Fruit fly (Drosophila melanogaster) whole organism, embryonic: Measurements from ENCODE around the gene CG14695.
A peak's percentile ranks its signal among the peaks of the same experiment; 100 is the strongest.

Source experiments
- Ada2b ChIP-seq: fragments of 200-800 bp; sonication (Bioruptor generic); IDR thresholded peaks from 2 replicates; pipeline ENCODE4 v1.3.6; 2022; ENCODE audit warnings: missing biosample characterization, missing genetic modification characterization
- BEAF-32 ChIP-seq: fragments of 200-800 bp; sonication (Bioruptor generic); optimal IDR thresholded peaks from 3 replicates; lab custom pipeline; 2017; ENCODE audit warnings: missing biosample characterization, missing genetic modification characterization, mild to moderate bottlenecking, moderate library complexity, missing genetic modification reagents
- CG10321 ChIP-seq: fragments of 200-800 bp; sonication (Bioruptor generic); IDR thresholded peaks from 2 replicates; pipeline ENCODE4 v1.3.6; 2022; ENCODE audit warnings: missing biosample characterization, missing genetic modification characterization
- CG11398 ChIP-seq: fragments of 200-800 bp; sonication (Bioruptor generic); optimal IDR thresholded peaks from 2 replicates; lab custom pipeline; 2016; ENCODE audit warnings: missing biosample characterization, missing genetic modification characterization
- CG11504 ChIP-seq: fragments of 200-800 bp; sonication (Bioruptor generic); optimal IDR thresholded peaks from 3 replicates; lab custom pipeline; 2019; ENCODE audit warnings: missing biosample characterization, mild to moderate bottlenecking, missing genetic modification characterization, moderate library complexity
- CG14050 ChIP-seq: fragments of 200-800 bp; sonication (Bioruptor generic); IDR thresholded peaks from 3 replicates; pipeline ENCODE4 v1.3.6; 2022; ENCODE audit warnings: missing biosample characterization, missing genetic modification characterization
- CG15514 ChIP-seq: fragments of 200-800 bp; sonication (Bioruptor generic); optimal IDR thresholded peaks from 3 replicates; lab custom pipeline; 2017; ENCODE audit warnings: missing biosample characterization, missing genetic modification characterization, mild to moderate bottlenecking, moderate library complexity, missing genetic modification reagents
- CG16863 ChIP-seq: fragments of 200-800 bp; sonication (Bioruptor generic); optimal IDR thresholded peaks from 3 replicates; lab custom pipeline; 2016; ENCODE audit warnings: missing biosample characterization, missing genetic modification characterization
- CG17328 ChIP-seq: fragments of 200-800 bp; sonication (Bioruptor generic); IDR thresholded peaks from 2 replicates; pipeline ENCODE4 v1.3.6; 2022; ENCODE audit warnings: missing biosample characterization, missing genetic modification characterization
- CG18262 ChIP-seq: fragments of 200-800 bp; optimal IDR thresholded peaks from 3 replicates; lab custom pipeline; 2019; ENCODE audit warnings: missing biosample characterization, mild to moderate bottlenecking, missing genetic modification characterization, moderate library complexity
- CG2120 ChIP-seq: fragments of 200-800 bp; sonication (Bioruptor generic); optimal IDR thresholded peaks from 3 replicates; lab custom pipeline; 2016; ENCODE audit warnings: missing biosample characterization, missing genetic modification characterization
- CG33213 ChIP-seq: fragments of 200-800 bp; sonication (Bioruptor generic); optimal IDR thresholded peaks from 3 replicates; lab custom pipeline; 2016; ENCODE audit warnings: missing biosample characterization, missing genetic modification characterization
- CG3838 ChIP-seq: fragments of 200-800 bp; sonication (Bioruptor generic); optimal IDR thresholded peaks from 3 replicates; lab custom pipeline; 2016; ENCODE audit warnings: missing biosample characterization, missing genetic modification characterization
- CG6175 ChIP-seq: fragments of 200-800 bp; sonication (Bioruptor generic); IDR thresholded peaks from 3 replicates; pipeline ENCODE4 v1.3.6; 2022; ENCODE audit warnings: missing biosample characterization, missing genetic modification characterization
- CG6791 ChIP-seq: fragments of 200-800 bp; sonication (Bioruptor generic); IDR thresholded peaks from 3 replicates; pipeline ENCODE4 v1.3.6; 2022; ENCODE audit warnings: missing biosample characterization, missing genetic modification characterization; ENCODE audit not compliant: partially characterized antibody
- CG7357 ChIP-seq: fragments of 200-800 bp; sonication (Bioruptor generic); IDR thresholded peaks from 3 replicates; pipeline ENCODE4 v1.3.6; 2022; ENCODE audit warnings: missing biosample characterization, missing genetic modification characterization
- CG8765 ChIP-seq: fragments of 200-800 bp; sonication (Bioruptor generic); IDR thresholded peaks from 2 replicates; pipeline ENCODE4 v1.3.6; 2022; ENCODE audit warnings: missing biosample characterization, missing genetic modification characterization
- CG9437 ChIP-seq: fragments of 200-800 bp; sonication (Bioruptor generic); optimal IDR thresholded peaks from 2 replicates; lab custom pipeline; 2018; ENCODE audit warnings: missing biosample characterization, mild to moderate bottlenecking, missing genetic modification characterization
- D ChIP-seq, 2 experiments: fragments of 200-800 bp in 1 of 2; fragments of >200 bp in 1 of 2; sonication (Bioruptor generic) in 1 of 2; optimal IDR thresholded peaks; 2 replicates in 1 of 2; 3 replicates in 1 of 2; lab custom pipeline; 2017; ENCODE audit warnings: mild to moderate bottlenecking in 1 of 2, missing biosample characterization in 1 of 2, missing genetic modification characterization in 1 of 2, missing genetic modification reagents in 1 of 2
- Dfd ChIP-seq, 2 experiments: fragments of >200 bp; optimal IDR thresholded peaks; 2 replicates each; lab custom pipeline; 2017; ENCODE audit warnings: missing biosample characterization in 2 of 2, missing genetic modification characterization in 2 of 2
- Doc2 ChIP-seq: fragments of 200-800 bp; sonication (Bioruptor generic); IDR thresholded peaks from 2 replicates; pipeline ENCODE4 v1.3.6; 2022; ENCODE audit warnings: missing biosample characterization, missing genetic modification characterization
- HmgZ ChIP-seq: fragments of 200-800 bp; sonication (Bioruptor generic); optimal IDR thresholded peaks from 2 replicates; lab custom pipeline; 2018; ENCODE audit warnings: missing biosample characterization, mild to moderate bottlenecking, missing genetic modification characterization
- Lhr ChIP-seq: fragments of 200-800 bp; sonication (Bioruptor generic); optimal IDR thresholded peaks from 3 replicates; lab custom pipeline; 2017; ENCODE audit warnings: mild to moderate bottlenecking, missing biosample characterization, missing genetic modification reagents, missing genetic modification characterization
- MESR4 ChIP-seq: fragments of 200-800 bp; sonication (Bioruptor generic); optimal IDR thresholded peaks from 2 replicates; lab custom pipeline; 2018; ENCODE audit warnings: missing biosample characterization, mild to moderate bottlenecking, missing genetic modification characterization, moderate library complexity
- Meics ChIP-seq: fragments of 200-800 bp; sonication (Bioruptor generic); optimal IDR thresholded peaks from 2 replicates; lab custom pipeline; 2017; ENCODE audit warnings: missing biosample characterization, mild to moderate bottlenecking, missing genetic modification characterization
- Mrtf ChIP-seq: fragments of 200-800 bp; sonication (Bioruptor generic); IDR thresholded peaks from 3 replicates; pipeline ENCODE4 v1.3.6; 2022; ENCODE audit warnings: missing biosample characterization, missing genetic modification characterization
- Spps ChIP-seq: fragments of 200-800 bp; sonication (Bioruptor generic); optimal IDR thresholded peaks from 2 replicates; lab custom pipeline; 2018; ENCODE audit warnings: missing biosample characterization, mild to moderate bottlenecking, missing genetic modification characterization
- Trl ChIP-seq, 3 experiments: fragments of >200 bp in 2 of 3; fragments of 200-800 bp in 1 of 3; sonication (Bioruptor generic) in 1 of 3; optimal IDR thresholded peaks; 2 replicates in 1 of 3; 3 replicates in 2 of 3; lab custom pipeline; 2016 to 2017; ENCODE audit warnings: missing biosample characterization in 1 of 3, missing genetic modification characterization in 1 of 3
- Usf ChIP-seq: fragments of 200-800 bp; sonication (Bioruptor generic); optimal IDR thresholded peaks from 2 replicates; lab custom pipeline; 2017; ENCODE audit warnings: missing genotype, missing biosample characterization, missing genetic modification characterization
- br ChIP-seq: fragments of >200 bp; optimal IDR thresholded peaks from 2 replicates; lab custom pipeline; 2017
- bsh ChIP-seq, 2 experiments: fragments of 200-800 bp; sonication (Bioruptor generic); optimal IDR thresholded peaks; 2 replicates each; lab custom pipeline; 2017 to 2018; ENCODE audit warnings: mild to moderate bottlenecking in 2 of 2, missing biosample characterization in 2 of 2, missing genetic modification characterization in 2 of 2, moderate library complexity in 1 of 2
- cad ChIP-seq: fragments of >200 bp; optimal IDR thresholded peaks from 2 replicates; lab custom pipeline; 2017; ENCODE audit warnings: missing biosample characterization, missing genetic modification characterization
- exex ChIP-seq: fragments of 200-800 bp; sonication (Bioruptor generic); optimal IDR thresholded peaks from 4 replicates; lab custom pipeline; 2018; ENCODE audit warnings: missing biosample characterization, mild to moderate bottlenecking, missing genetic modification characterization, moderate library complexity
- gce ChIP-seq: fragments of 200-800 bp; sonication (Bioruptor generic); IDR thresholded peaks from 3 replicates; pipeline ENCODE4 v1.3.6; 2022; ENCODE audit warnings: missing biosample characterization, missing genetic modification characterization
- gem ChIP-seq: fragments of 200-800 bp; sonication (Bioruptor generic); optimal IDR thresholded peaks from 2 replicates; lab custom pipeline; 2019; ENCODE audit warnings: missing biosample characterization, mild to moderate bottlenecking, missing genetic modification characterization, moderate library complexity
- gfzf ChIP-seq: fragments of 200-800 bp; sonication (Bioruptor generic); optimal IDR thresholded peaks from 2 replicates; lab custom pipeline; 2016; ENCODE audit warnings: missing biosample characterization, mild to moderate bottlenecking, missing genetic modification characterization, moderate library complexity
- hkb ChIP-seq, 2 experiments: fragments of 200-800 bp in 1 of 2; fragments of >200 bp in 1 of 2; sonication (Bioruptor generic) in 1 of 2; IDR thresholded peaks in 1 of 2; optimal IDR thresholded peaks in 1 of 2; 2 replicates each; pipeline versions ENCODE4 v1.3.6 to Lab custom; 2017 to 2022; ENCODE audit warnings: missing biosample characterization in 1 of 2, missing genetic modification characterization in 1 of 2
- inv ChIP-seq: fragments of 200-800 bp; sonication (Bioruptor generic); IDR thresholded peaks from 2 replicates; pipeline ENCODE4 v1.3.6; 2022; ENCODE audit warnings: missing biosample characterization, missing genetic modification characterization; ENCODE audit not compliant: partially characterized antibody
- lola ChIP-seq, 3 experiments: fragments of >200 bp in 2 of 3; fragments of 200-800 bp in 1 of 3; sonication (Bioruptor generic) in 1 of 3; optimal IDR thresholded peaks; 2 replicates each; lab custom pipeline; 2017 to 2019; ENCODE audit warnings: missing biosample characterization in 3 of 3, missing genetic modification characterization in 3 of 3, mild to moderate bottlenecking in 1 of 3, moderate library complexity in 1 of 3
- maf-S ChIP-seq: fragments of 200-800 bp; sonication (Bioruptor generic); optimal IDR thresholded peaks from 2 replicates; lab custom pipeline; 2016; ENCODE audit warnings: missing biosample characterization, missing genetic modification characterization
- nau ChIP-seq: fragments of 200-800 bp; sonication (Bioruptor generic); optimal IDR thresholded peaks from 3 replicates; lab custom pipeline; 2017; ENCODE audit warnings: missing biosample characterization, mild to moderate bottlenecking, missing genetic modification characterization, missing genetic modification reagents
- nerfin-1 ChIP-seq: fragments of 200-800 bp; sonication (Bioruptor generic); optimal IDR thresholded peaks from 3 replicates; lab custom pipeline; 2019; ENCODE audit warnings: missing biosample characterization, mild to moderate bottlenecking, missing genetic modification characterization, moderate library complexity
- phol ChIP-seq: fragments of 200-800 bp; sonication (Bioruptor generic); optimal IDR thresholded peaks from 3 replicates; lab custom pipeline; 2018; ENCODE audit warnings: missing biosample characterization, mild to moderate bottlenecking, missing genetic modification characterization, moderate library complexity
- psq ChIP-seq: fragments of 200-800 bp; sonication (Bioruptor generic); optimal IDR thresholded peaks from 2 replicates; lab custom pipeline; 2017; ENCODE audit warnings: missing biosample characterization, missing genetic modification characterization
- seq ChIP-seq: fragments of 200-800 bp; sonication (Bioruptor generic); IDR thresholded peaks from 2 replicates; pipeline ENCODE4 v1.3.6; 2022; ENCODE audit warnings: missing biosample characterization, missing genetic modification characterization
- sima ChIP-seq: fragments of 200-800 bp; sonication (Bioruptor generic); optimal IDR thresholded peaks from 2 replicates; lab custom pipeline; 2016; ENCODE audit warnings: missing biosample characterization, missing genetic modification characterization
- slou ChIP-seq: fragments of 200-800 bp; sonication (Bioruptor generic); optimal IDR thresholded peaks from 3 replicates; lab custom pipeline; 2016; ENCODE audit warnings: missing biosample characterization, missing genetic modification characterization
- sqz ChIP-seq: fragments of 200-800 bp; sonication (Bioruptor generic); optimal IDR thresholded peaks from 3 replicates; lab custom pipeline; 2018; ENCODE audit warnings: missing biosample characterization, mild to moderate bottlenecking, missing genetic modification characterization
- stc ChIP-seq: fragments of 200-800 bp; sonication (Bioruptor generic); IDR thresholded peaks from 2 replicates; pipeline ENCODE4 v1.3.6; 2022; ENCODE audit warnings: missing biosample characterization, missing genetic modification characterization
- ttk ChIP-seq: fragments of 200-800 bp; sonication (Bioruptor generic); IDR thresholded peaks from 2 replicates; pipeline ENCODE4 v2.1.2; 2022; ENCODE audit warnings: missing biosample characterization, missing genetic modification characterization

Gene CG14695

dm6 chr3R:10856618-10857017, 22.5 kb downstream of the CG14695 start, which contains the start of gene CG4570 (continued):
- TF ChIP-seq inv (GFP tag; lab: Robert Waterston, UW) = no peak
- TF ChIP-seq Ada2b (GFP tag; lab: Robert Waterston, UW) = no peak
- no peak for TF ChIP-seq gem
- no peak for TF ChIP-seq hkb (optimal IDR thresholded peaks at IDR 0.05; lab: Kevin White, UChicago)
- no peak for TF ChIP-seq hkb (GFP tag; IDR thresholded peaks at IDR 0.05; lab: Robert Waterston, UW)
- peak; percentile 16 for TF ChIP-seq gfzf (GFP tag; lab: Kevin White, UChicago)
- TF ChIP-seq bsh (GFP tag; optimal IDR thresholded peaks at IDR 0.05; lab: Kevin White, UChicago) = no peak
- no peak for TF ChIP-seq Mrtf (GFP tag; lab: Robert Waterston, UW)
- TF ChIP-seq CG11504 (tag; lab: Kevin White, UChicago) = no peak
- TF ChIP-seq Trl (optimal IDR thresholded peaks at IDR 0.05; lab: Kevin White, UChicago) = no peak
- no peak for TF ChIP-seq Trl (GFP tag; optimal IDR thresholded peaks at IDR 0.05; lab: Kevin White, UChicago)
- no peak for TF ChIP-seq Usf (GFP tag; lab: Kevin White, UChicago)
- no peak for TF ChIP-seq CG3838 (GFP tag; lab: Kevin White, UChicago)
- TF ChIP-seq Spps (tag; lab: Kevin White, UChicago) = no peak
- no peak for TF ChIP-seq ttk (GFP tag; lab: Robert Waterston, UW)
- no peak for TF ChIP-seq BEAF-32 (GFP tag; lab: Kevin White, UChicago)
- TF ChIP-seq CG2120 = no peak
- no peak for TF ChIP-seq HmgZ (tag; lab: Kevin White, UChicago)
- peak; percentile 13 for TF ChIP-seq D (optimal IDR thresholded peaks at IDR 0.05; lab: Kevin White, UChicago)
- TF ChIP-seq D (GFP tag; optimal IDR thresholded peaks at IDR 0.05; lab: Kevin White, UChicago) = no peak
- no peak for TF ChIP-seq CG8765 (GFP tag; lab: Robert Waterston, UW)
- no peak for TF ChIP-seq slou (GFP tag; lab: Kevin White, UChicago)
- TF ChIP-seq MESR4 = peak; percentile 29
- no peak for TF ChIP-seq CG14050 (GFP tag; lab: Robert Waterston, UW)
- no peak for TF ChIP-seq br (lab: Kevin White, UChicago)
- TF ChIP-seq CG6791 (GFP tag; lab: Robert Waterston, UW) = no peak
- no peak for TF ChIP-seq nau (GFP tag; lab: Kevin White, UChicago)
- no peak for TF ChIP-seq CG11398 (GFP tag; lab: Kevin White, UChicago)
- TF ChIP-seq CG6175 (GFP tag; lab: Robert Waterston, UW) = no peak
- no peak for TF ChIP-seq CG10321 (GFP tag; lab: Robert Waterston, UW)
- no peak for TF ChIP-seq CG18262 (tag; lab: Kevin White, UChicago)
- TF ChIP-seq maf-S (GFP tag; lab: Kevin White, UChicago) = no peak
- no peak for TF ChIP-seq CG7357 (GFP tag; lab: Robert Waterston, UW)
- no peak for TF ChIP-seq CG33213
- no peak for TF ChIP-seq Meics (GFP tag; lab: Kevin White, UChicago)
- no peak for TF ChIP-seq Doc2 (GFP tag; lab: Robert Waterston, UW)
- TF ChIP-seq exex (tag; lab: Kevin White, UChicago) = no peak
- no peak for TF ChIP-seq lola (GFP tag; optimal IDR thresholded peaks at IDR 0.05; lab: Kevin White, UChicago)
- no peak for TF ChIP-seq stc (GFP tag; lab: Robert Waterston, UW)
- no peak for TF ChIP-seq CG15514
- peak; percentile 74 for TF ChIP-seq phol (tag; lab: Kevin White, UChicago)
- TF ChIP-seq nerfin-1 = peak; percentile 83
- TF ChIP-seq CG17328 (GFP tag; lab: Robert Waterston, UW) = no peak
- TF ChIP-seq cad = peak; percentile 62
- TF ChIP-seq sqz = no peak
- peak; percentile 14; the same call in 1 of the 2 replicates for TF ChIP-seq seq (GFP tag; lab: Robert Waterston, UW)
- TF ChIP-seq Lhr (GFP tag; lab: Kevin White, UChicago) = no peak
- TF ChIP-seq CG9437 (GFP tag; lab: Kevin White, UChicago) = no peak
- TF ChIP-seq sima = no peak
- TF ChIP-seq psq = no peak
- TF ChIP-seq gce (GFP tag; lab: Robert Waterston, UW) = no peak
- no peak for TF ChIP-seq CG16863
- no peak for TF ChIP-seq Dfd (GFP tag; optimal IDR thresholded peaks at IDR 0.05; lab: Kevin White, UChicago)
